Worm (Caenorhabditis elegans): ENCODE measurements around the gene dnj-25.

DNA sequence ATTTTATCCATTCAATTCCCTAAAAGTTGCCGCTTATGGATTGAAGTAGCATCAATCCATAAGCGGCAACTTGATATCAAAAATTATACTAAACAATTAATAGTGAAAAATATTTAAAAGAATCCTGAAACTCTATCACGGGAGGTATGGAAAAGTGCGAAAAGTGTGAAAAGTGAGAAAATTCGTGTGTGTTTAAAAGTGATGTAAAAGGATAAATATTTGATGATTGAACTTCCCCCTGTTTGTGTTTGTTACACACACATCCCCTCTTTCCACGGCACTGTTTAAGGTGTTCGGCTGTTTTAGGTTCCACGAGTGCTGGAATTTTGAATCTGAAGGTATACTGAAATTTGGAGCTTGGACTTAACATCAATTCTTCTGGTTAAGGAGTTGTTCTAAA is 3.8 kb upstream of the dnj-25 start:
- TF ChIP-seq lin-39 (tag; optimal IDR thresholded peaks at IDR 0.05) = no peak
- TF ChIP-seq F49E8.2 (tag; optimal IDR thresholded peaks at IDR 0.05; ENCODE audit: borderline replicate concordance) = no peak
- no peak for TF ChIP-seq unc-62 (GFP tag; optimal IDR thresholded peaks at IDR 0.05 in 1 of 2)
- no peak for TF ChIP-seq unc-62 (tag; optimal IDR thresholded peaks at IDR 0.05)
- no peak for TF ChIP-seq F37D6.2 (tag; optimal IDR thresholded peaks at IDR 0.05)
- no peak for TF ChIP-seq mep-1 (tag; optimal IDR thresholded peaks at IDR 0.05)
- TF ChIP-seq lin-15B (tag; optimal IDR thresholded peaks at IDR 0.05) = no peak
- TF ChIP-seq nhr-77 (tag; optimal IDR thresholded peaks at IDR 0.05) = no peak
- TF ChIP-seq lin-13 (GFP tag; optimal IDR thresholded peaks at IDR 0.05) = no peak
- no peak for TF ChIP-seq ceh-20 (GFP tag; IDR thresholded peaks at IDR 0.05)
- no peak for TF ChIP-seq R02D3.7 (tag; optimal IDR thresholded peaks at IDR 0.05)
- TF ChIP-seq ces-1 (GFP tag; optimal IDR thresholded peaks at IDR 0.05) = no peak
- no peak for TF ChIP-seq mdl-1 (tag; optimal IDR thresholded peaks at IDR 0.05)

Measured in whole organism, L4 larva.